Fruit fly (Drosophila melanogaster) whole organism, embryonic: ENCODE measurements around the gene CG33552.

Source experiments
- Awh ChIP-seq: fragments of 200-800 bp; sonication (Bioruptor generic); IDR thresholded peaks from 2 replicates; pipeline ENCODE4, ENCODE4 v1.3.6; 2022; ENCODE audit warnings: missing biosample characterization, missing genetic modification characterization
- Bdp1 ChIP-seq: fragments of 200-800 bp; sonication (Bioruptor generic); optimal IDR thresholded peaks from 3 replicates; lab custom pipeline; 2016; ENCODE audit warnings: missing biosample characterization, missing genetic modification characterization
- CG10209 ChIP-seq: fragments of 200-800 bp; sonication (Bioruptor generic); optimal IDR thresholded peaks from 3 replicates; lab custom pipeline; 2017; ENCODE audit warnings: missing biosample characterization, mild to moderate bottlenecking, missing genetic modification characterization, missing genetic modification reagents
- CG10431 ChIP-seq: fragments of 200-800 bp; sonication (Bioruptor generic); optimal IDR thresholded peaks from 3 replicates; lab custom pipeline; 2018; ENCODE audit warnings: missing biosample characterization, mild to moderate bottlenecking, missing genetic modification characterization
- CG11456 ChIP-seq: fragments of 200-800 bp; sonication (Bioruptor generic); IDR thresholded peaks from 3 replicates; pipeline ENCODE4 v1.3.6; 2022; ENCODE audit warnings: missing biosample characterization, missing genetic modification characterization
- CG14860 ChIP-seq: fragments of 200-800 bp; sonication (Bioruptor generic); IDR thresholded peaks from 3 replicates; pipeline ENCODE4 v1.3.6; 2022; ENCODE audit warnings: missing biosample characterization, missing genetic modification characterization; ENCODE audit not compliant: partially characterized antibody
- CG17186 ChIP-seq: fragments of 200-800 bp; sonication (Bioruptor generic); optimal IDR thresholded peaks from 3 replicates; lab custom pipeline; 2017; ENCODE audit warnings: missing biosample characterization, missing genetic modification reagents, missing genetic modification characterization
- CG17361 ChIP-seq: fragments of 200-800 bp; sonication (Bioruptor generic); IDR thresholded peaks from 3 replicates; pipeline ENCODE4 v1.3.6; 2022; ENCODE audit warnings: missing biosample characterization, missing genetic modification characterization
- CG18476 ChIP-seq: fragments of 200-800 bp; sonication (Bioruptor generic); optimal IDR thresholded peaks from 2 replicates; lab custom pipeline; 2016; ENCODE audit warnings: missing biosample characterization, mild to moderate bottlenecking, missing genetic modification characterization
- CG2199 ChIP-seq: fragments of 200-800 bp; sonication (Bioruptor generic); IDR thresholded peaks from 3 replicates; pipeline ENCODE4 v1.3.6; 2022; ENCODE audit warnings: missing biosample characterization, missing genetic modification characterization
- CG3065 ChIP-seq: fragments of 200-800 bp; sonication (Bioruptor generic); optimal IDR thresholded peaks from 2 replicates; lab custom pipeline; 2016; ENCODE audit warnings: missing biosample characterization, missing genetic modification characterization
- CG31441 ChIP-seq: fragments of 200-800 bp; sonication (Bioruptor generic); IDR thresholded peaks from 2 replicates; pipeline ENCODE4 v1.3.6; 2022; ENCODE audit warnings: missing biosample characterization, missing genetic modification characterization
- CG34376 ChIP-seq: fragments of 200-800 bp; sonication (Bioruptor generic); optimal IDR thresholded peaks from 2 replicates; lab custom pipeline; 2018; ENCODE audit warnings: missing biosample characterization, mild to moderate bottlenecking, missing genetic modification characterization
- CG7556 ChIP-seq: fragments of 200-800 bp; sonication (Bioruptor generic); optimal IDR thresholded peaks from 2 replicates; lab custom pipeline; 2017; ENCODE audit warnings: missing biosample characterization, mild to moderate bottlenecking, missing genetic modification characterization
- CHES-1-like ChIP-seq: fragments of 200-800 bp; sonication (Bioruptor generic); optimal IDR thresholded peaks from 2 replicates; lab custom pipeline; 2016; ENCODE audit warnings: missing biosample characterization, missing genetic modification characterization
- Doc3 ChIP-seq: fragments of 200-800 bp; sonication (Bioruptor generic); IDR thresholded peaks from 3 replicates; pipeline ENCODE4 v1.3.6; 2022; ENCODE audit warnings: missing biosample characterization, missing genetic modification characterization; ENCODE audit not compliant: partially characterized antibody
- Drgx ChIP-seq: fragments of 200-800 bp; sonication (Bioruptor generic); IDR thresholded peaks from 2 replicates; pipeline ENCODE4 v1.3.6; 2022; ENCODE audit warnings: missing biosample characterization, missing genetic modification characterization
- Fer2 ChIP-seq: fragments of 200-800 bp; sonication (Bioruptor generic); optimal IDR thresholded peaks from 2 replicates; lab custom pipeline; 2018; ENCODE audit warnings: missing biosample characterization, mild to moderate bottlenecking, missing genetic modification characterization, moderate library complexity
- Hand ChIP-seq: fragments of 200-800 bp; sonication (Bioruptor generic); optimal IDR thresholded peaks from 2 replicates; lab custom pipeline; 2017; ENCODE audit warnings: mild to moderate bottlenecking, missing biosample characterization, missing genetic modification reagents, missing genetic modification characterization
- Hey ChIP-seq: fragments of 200-800 bp; sonication (Bioruptor generic); optimal IDR thresholded peaks from 3 replicates; lab custom pipeline; 2018; ENCODE audit warnings: missing biosample characterization, mild to moderate bottlenecking, missing genetic modification characterization
- HmgD ChIP-seq: fragments of 200-800 bp; sonication (Bioruptor generic); optimal IDR thresholded peaks from 3 replicates; lab custom pipeline; 2016; ENCODE audit warnings: missing biosample characterization, missing genetic modification characterization
- NK7.1 ChIP-seq: fragments of 200-800 bp; sonication (Bioruptor generic); optimal IDR thresholded peaks from 3 replicates; lab custom pipeline; 2016; ENCODE audit warnings: missing biosample characterization, missing genetic modification characterization
- Nf-YC ChIP-seq: fragments of 200-800 bp; optimal IDR thresholded peaks from 3 replicates; lab custom pipeline; 2019; ENCODE audit warnings: missing biosample characterization, mild to moderate bottlenecking, missing genetic modification characterization, moderate library complexity
- Side ChIP-seq: fragments of 200-800 bp; sonication (Bioruptor generic); optimal IDR thresholded peaks from 2 replicates; lab custom pipeline; 2016; ENCODE audit warnings: missing biosample characterization, missing genetic modification characterization
- Sox102F ChIP-seq: fragments of 200-800 bp; sonication (Bioruptor generic); optimal IDR thresholded peaks from 2 replicates; lab custom pipeline; 2018; ENCODE audit warnings: missing biosample characterization, mild to moderate bottlenecking, missing genetic modification characterization, moderate library complexity
- YL-1 ChIP-seq: fragments of 200-800 bp; sonication (Bioruptor generic); optimal IDR thresholded peaks from 3 replicates; lab custom pipeline; 2017; ENCODE audit warnings: missing biosample characterization, mild to moderate bottlenecking, missing genetic modification characterization
- br ChIP-seq: fragments of >200 bp; optimal IDR thresholded peaks from 2 replicates; lab custom pipeline; 2017
- cato ChIP-seq: fragments of 200-800 bp; sonication (Bioruptor generic); optimal IDR thresholded peaks from 2 replicates; lab custom pipeline; 2016; ENCODE audit warnings: missing biosample characterization, missing genetic modification characterization, borderline replicate concordance
- ci ChIP-seq: fragments of 200-800 bp; sonication (Bioruptor generic); IDR thresholded peaks from 3 replicates; pipeline ENCODE4 v1.3.6; 2022; ENCODE audit warnings: missing biosample characterization, missing genetic modification characterization
- corto ChIP-seq: fragments of 200-800 bp; sonication (Bioruptor generic); optimal IDR thresholded peaks from 2 replicates; lab custom pipeline; 2016; ENCODE audit warnings: missing biosample characterization, mild to moderate bottlenecking, missing genetic modification characterization, moderate library complexity
- da ChIP-seq: fragments of 200-800 bp; sonication (Bioruptor generic); optimal IDR thresholded peaks from 2 replicates; lab custom pipeline; 2016; ENCODE audit warnings: missing biosample characterization, missing genetic modification characterization
- esg ChIP-seq: fragments of 200-800 bp; sonication (Bioruptor generic); conservative IDR thresholded peaks from 2 replicates; pipeline ENCODE4 v1.3.6; 2022; ENCODE audit warnings: missing biosample characterization, missing genetic modification characterization
- fd96Cb ChIP-seq: fragments of 200-800 bp; sonication (Bioruptor generic); optimal IDR thresholded peaks from 2 replicates; lab custom pipeline; 2018; ENCODE audit warnings: missing biosample characterization, mild to moderate bottlenecking, missing genetic modification characterization, moderate library complexity
- klu ChIP-seq: fragments of 200-800 bp; sonication (Bioruptor generic); IDR thresholded peaks from 2 replicates; pipeline ENCODE4 v1.3.6; 2022; ENCODE audit warnings: missing biosample characterization, missing genetic modification characterization
- kni ChIP-seq: fragments of 200-800 bp; sonication (Bioruptor generic); optimal IDR thresholded peaks from 3 replicates; lab custom pipeline; 2017; ENCODE audit warnings: mild to moderate bottlenecking, missing biosample characterization, missing genetic modification reagents, missing genetic modification characterization
- lilli ChIP-seq: fragments of 200-800 bp; sonication (Bioruptor generic); optimal IDR thresholded peaks from 3 replicates; lab custom pipeline; 2016; ENCODE audit warnings: missing biosample characterization, missing genetic modification characterization
- luna ChIP-seq: fragments of 200-800 bp; sonication (Bioruptor generic); optimal IDR thresholded peaks from 2 replicates; lab custom pipeline; 2016; ENCODE audit warnings: missing biosample characterization, missing genetic modification characterization
- mam ChIP-seq: fragments of 200-800 bp; sonication (Bioruptor generic); optimal IDR thresholded peaks from 3 replicates; lab custom pipeline; 2016; ENCODE audit warnings: missing biosample characterization, missing genetic modification characterization
- mld ChIP-seq: fragments of 200-800 bp; sonication (Bioruptor generic); IDR thresholded peaks from 3 replicates; pipeline ENCODE4 v1.3.6; 2022; ENCODE audit warnings: missing biosample characterization, missing genetic modification characterization; ENCODE audit not compliant: partially characterized antibody
- pan ChIP-seq, 4 experiments: fragments of >200 bp in 3 of 4; fragments of 200-800 bp in 1 of 4; sonication (Bioruptor generic) in 1 of 4; optimal IDR thresholded peaks in 3 of 4; IDR thresholded peaks in 1 of 4; 2 replicates each; pipeline versions ENCODE4 v1.3.6 to Lab custom; 2017 to 2022; ENCODE audit warnings: missing biosample characterization in 2 of 4, missing genetic modification characterization in 2 of 4, mixed read lengths in 1 of 4
- pfk ChIP-seq: fragments of 200-800 bp; sonication (Bioruptor generic); optimal IDR thresholded peaks from 2 replicates; lab custom pipeline; 2018; ENCODE audit warnings: missing biosample characterization, mild to moderate bottlenecking, missing genetic modification characterization, moderate library complexity
- salm ChIP-seq: fragments of 200-800 bp; sonication (Bioruptor generic); optimal IDR thresholded peaks from 2 replicates; lab custom pipeline; 2018; ENCODE audit warnings: missing biosample characterization, mild to moderate bottlenecking, missing genetic modification characterization
- scrt ChIP-seq: fragments of 200-800 bp; sonication (Bioruptor generic); optimal IDR thresholded peaks from 2 replicates; lab custom pipeline; 2018; ENCODE audit warnings: missing biosample characterization, mild to moderate bottlenecking, missing genetic modification characterization, moderate library complexity
- sd ChIP-seq: fragments of 200-800 bp; sonication (Bioruptor generic); optimal IDR thresholded peaks from 3 replicates; lab custom pipeline; 2018; ENCODE audit warnings: missing biosample characterization, mild to moderate bottlenecking, missing genetic modification characterization, moderate library complexity
- sima ChIP-seq: fragments of 200-800 bp; sonication (Bioruptor generic); optimal IDR thresholded peaks from 2 replicates; lab custom pipeline; 2016; ENCODE audit warnings: missing biosample characterization, missing genetic modification characterization
- sr ChIP-seq: fragments of 200-800 bp; sonication (Bioruptor generic); IDR thresholded peaks from 3 replicates; pipeline ENCODE4 v1.3.6; 2022; ENCODE audit warnings: missing biosample characterization, missing genetic modification characterization
- vvl ChIP-seq: fragments of 200-800 bp; sonication (Bioruptor generic); IDR thresholded peaks from 2 replicates; pipeline ENCODE4 v1.3.6; 2022; ENCODE audit warnings: missing biosample characterization, missing genetic modification characterization
- z ChIP-seq: fragments of 200-800 bp; sonication (Bioruptor generic); IDR thresholded peaks from 3 replicates; pipeline ENCODE4 v1.3.6; 2022; ENCODE audit warnings: missing biosample characterization, missing genetic modification characterization

The CG33552 gene

dm6 chr2L:16715841-16716701, 33.8 kb downstream of the CG33552 start, which contains the start of the genes Cyt-c-d and CG31808 (continued):
- no peak for TF ChIP-seq mld (GFP tag; lab: Robert Waterston, UW)
- TF ChIP-seq CHES-1-like (GFP tag; lab: Kevin White, UChicago), result peak; percentile 80
- TF ChIP-seq vvl (GFP tag; lab: Robert Waterston, UW), result peak; percentile 99
- peak; percentile 99 for TF ChIP-seq ci
- TF ChIP-seq sima (GFP tag; lab: Kevin White, UChicago), result peak; percentile 68
- TF ChIP-seq CG31441 (GFP tag; lab: Robert Waterston, UW), result peak; percentile 95
- peak; percentile 98 for TF ChIP-seq Awh (GFP tag; lab: Robert Waterston, UW)
- peak; percentile 86 for TF ChIP-seq CG10431 (GFP tag; lab: Kevin White, UChicago)
- peak; percentile 57 for TF ChIP-seq HmgD (GFP tag; lab: Kevin White, UChicago)
- TF ChIP-seq Nf-YC (tag; lab: Kevin White, UChicago), result peak; percentile 83
- TF ChIP-seq Hey (tag; lab: Kevin White, UChicago), result peak; percentile 72
- peak; percentile 91 for TF ChIP-seq mam (GFP tag; lab: Kevin White, UChicago)
- peak; percentile 89 for TF ChIP-seq corto
- TF ChIP-seq klu (GFP tag; lab: Robert Waterston, UW), result peak; percentile 87
- TF ChIP-seq pan (optimal IDR thresholded peaks at IDR 0.05; lab: Kevin White, UChicago), result no peak
- TF ChIP-seq pan (GFP tag; optimal IDR thresholded peaks at IDR 0.05 in 1 of 2, IDR thresholded peaks at IDR 0.05 in 1 of 2), result peak in 1 of 2 experiments; percentile 97
- peak; percentile 99 for TF ChIP-seq CG7556 (GFP tag; lab: Kevin White, UChicago)
- peak; percentile 99 for TF ChIP-seq Sox102F (GFP tag; lab: Kevin White, UChicago)
- TF ChIP-seq fd96Cb, result peak; percentile 98
- TF ChIP-seq Doc3 (GFP tag; lab: Robert Waterston, UW), result no peak
- TF ChIP-seq salm (tag; lab: Kevin White, UChicago), result peak; percentile 98
- peak; percentile 98 for TF ChIP-seq CG10209 (GFP tag; lab: Kevin White, UChicago)
- TF ChIP-seq CG17186, result peak; percentile 88
- TF ChIP-seq Drgx (GFP tag; lab: Robert Waterston, UW), result peak; percentile 99
- peak; percentile 96 for TF ChIP-seq CG17361
- peak; percentile 87 for TF ChIP-seq sr
- peak; percentile 65 for TF ChIP-seq luna
- TF ChIP-seq CG34376, result peak; percentile 91
- TF ChIP-seq NK7.1 (GFP tag; lab: Kevin White, UChicago), result peak; percentile 83
- peak; percentile 85 for TF ChIP-seq Bdp1 (GFP tag; lab: Kevin White, UChicago)
- TF ChIP-seq CG18476 (GFP tag; lab: Kevin White, UChicago), result peak; percentile 96
- peak; percentile 96 for TF ChIP-seq scrt (GFP tag; lab: Kevin White, UChicago)
- TF ChIP-seq CG14860 (GFP tag; lab: Robert Waterston, UW), result 0 out of 3 replicates have a peak, but pooled peaks have one; percentile 12
- peak; percentile 96 for TF ChIP-seq Hand
- peak; percentile 84 for TF ChIP-seq Fer2 (tag; lab: Kevin White, UChicago)
- peak; percentile 74 for TF ChIP-seq z (GFP tag; lab: Robert Waterston, UW)
- peak; percentile 97 for TF ChIP-seq esg
- peak; percentile 97 for TF ChIP-seq CG2199 (GFP tag; lab: Robert Waterston, UW)
- no peak for TF ChIP-seq br
- peak; percentile 83 for TF ChIP-seq sd
- TF ChIP-seq CG3065, result peak; percentile 89
- TF ChIP-seq lilli (GFP tag; lab: Kevin White, UChicago), result peak; percentile 96
- peak; percentile 92 for TF ChIP-seq CG11456 (GFP tag; lab: Robert Waterston, UW)
- peak; percentile 87 for TF ChIP-seq da
- peak; percentile 85 for TF ChIP-seq kni (GFP tag; lab: Kevin White, UChicago)
- peak; percentile 88 for TF ChIP-seq Side (GFP tag; lab: Kevin White, UChicago)
- TF ChIP-seq YL-1 (GFP tag; lab: Kevin White, UChicago), result peak; percentile 90
- TF ChIP-seq pfk (GFP tag; lab: Kevin White, UChicago), result peak; percentile 39
- TF ChIP-seq cato (GFP tag; lab: Kevin White, UChicago), result peak; percentile 95
